Fruit fly (Drosophila melanogaster) Kc167 (cell line): ENCODE measurements around the gene CG12081.

Experiments
- Myc ChIP-seq: fragments of >200 bp; optimal IDR thresholded peaks from 2 replicates; lab custom pipeline; 2017; ENCODE audit warnings: missing external identifiers
- Sin3A ChIP-seq: fragments of >200 bp; optimal IDR thresholded peaks from 2 replicates; lab custom pipeline; 2018; ENCODE audit warnings: missing external identifiers
- h ChIP-seq: fragments of >200 bp; optimal IDR thresholded peaks from 3 replicates; lab custom pipeline; 2018; ENCODE audit warnings: missing external identifiers
- insv ChIP-seq: fragments of >200 bp; optimal IDR thresholded peaks from 3 replicates; lab custom pipeline; 2018; ENCODE audit warnings: missing external identifiers
- psq ChIP-seq: fragments of >200 bp; optimal IDR thresholded peaks from 2 replicates; lab custom pipeline; 2017; ENCODE audit warnings: missing external identifiers
- ttk ChIP-seq: sonication (Bioruptor generic); optimal IDR thresholded peaks from 2 replicates; lab custom pipeline; 2017; ENCODE audit warnings: missing external identifiers

CG12081 gene

DNA sequence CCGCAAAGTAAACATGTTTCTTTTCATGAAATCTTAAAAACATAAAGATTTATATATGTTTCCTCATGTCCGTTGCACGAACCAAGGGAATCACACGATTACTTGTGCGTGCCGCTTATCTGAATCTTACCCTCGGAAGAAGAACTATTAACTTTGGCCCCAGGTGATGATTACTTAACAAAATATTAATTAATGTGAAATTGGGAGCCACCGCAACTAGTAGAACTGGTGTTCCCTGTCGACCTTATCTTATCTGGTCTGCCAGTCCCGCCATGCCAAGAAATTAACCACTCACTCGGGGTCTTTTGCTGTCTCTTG lies 4.5 kb downstream of the CG12081 start:
- TF ChIP-seq h (lab: Kevin White, UChicago) (no peak), Sin3A (lab: Kevin White, UChicago) (no peak), insv (lab: Kevin White, UChicago) (no peak), ttk (lab: Kevin White, UChicago) (no peak), Myc (lab: Kevin White, UChicago) (no peak), psq (lab: Kevin White, UChicago) (no peak)

DNA sequence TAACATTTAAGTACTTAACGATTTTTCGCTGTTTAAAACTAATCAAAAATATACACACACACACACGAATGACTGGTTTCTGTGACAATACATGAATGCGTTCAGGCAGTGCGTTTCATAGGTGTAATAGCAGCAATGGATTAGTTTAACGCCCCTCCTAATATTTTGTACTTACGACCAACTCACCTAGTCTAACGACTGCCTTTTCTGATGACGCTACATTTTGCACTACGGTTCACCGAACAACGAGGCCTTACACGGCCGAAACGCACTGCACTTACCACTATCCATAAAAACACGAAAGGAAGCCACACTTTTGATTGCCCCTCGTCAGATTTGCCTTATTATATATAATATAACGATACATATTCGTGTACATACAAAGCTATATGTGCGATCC lies 12.6 kb downstream of the CG12081 start:
- TF ChIP-seq h (lab: Kevin White, UChicago) (no peak), ttk (lab: Kevin White, UChicago) (no peak), insv (lab: Kevin White, UChicago) (no peak), psq (lab: Kevin White, UChicago) (no peak), Sin3A (lab: Kevin White, UChicago) (no peak), Myc (lab: Kevin White, UChicago) (no peak)

DNA sequence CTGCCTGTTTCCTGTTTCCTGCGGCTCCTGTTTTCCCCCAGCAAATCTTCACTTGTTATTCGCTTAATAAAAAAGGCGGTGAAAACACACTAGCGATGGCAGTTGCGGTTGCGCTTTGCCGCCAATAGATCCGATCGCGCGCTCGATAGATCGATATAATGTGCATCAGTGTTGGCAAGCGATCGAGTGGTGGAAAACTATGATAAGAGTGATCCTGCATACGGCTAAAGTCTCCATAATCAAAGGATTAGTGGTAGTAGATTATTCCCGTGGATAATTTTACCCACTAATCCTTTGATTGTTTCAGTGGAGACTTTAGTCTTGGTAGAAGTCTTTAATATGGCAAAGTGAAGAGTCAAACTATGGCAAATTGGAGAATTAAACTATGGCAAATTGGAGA lies 17.6 kb downstream of the CG12081 start, which contains the start of gene Caf1-180:
Gene Caf1-180, minus strand, starts transcription at position 99 of the 400 bp plus-strand sequence.
- TF ChIP-seq ttk (lab: Kevin White, UChicago) (no peak), h (lab: Kevin White, UChicago) (no peak), Myc (lab: Kevin White, UChicago) (no peak), insv (lab: Kevin White, UChicago) (no peak), Sin3A (lab: Kevin White, UChicago) (no peak), psq (lab: Kevin White, UChicago) (no peak)

DNA sequence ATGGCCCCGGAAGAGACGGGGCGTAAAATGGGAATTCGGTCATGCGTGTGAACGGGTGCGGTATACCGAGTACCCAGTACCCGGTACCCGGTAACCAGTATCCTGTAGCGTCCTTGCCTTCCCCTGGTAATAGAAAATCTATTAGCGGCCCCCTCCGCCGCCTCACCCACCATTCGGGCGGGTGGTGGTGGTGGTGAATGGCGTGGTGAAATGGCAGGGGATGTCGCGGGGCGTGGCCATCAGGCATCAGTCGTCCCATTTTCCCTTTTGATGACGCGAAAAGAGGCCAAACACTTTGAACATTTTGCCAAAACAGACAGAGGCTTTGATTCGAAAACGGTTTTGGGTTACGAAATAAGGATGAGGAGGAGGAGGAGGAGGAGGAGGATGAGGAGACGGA lies 19.3 kb downstream of the CG12081 start:
- TF ChIP-seq ttk (lab: Kevin White, UChicago) (no peak), insv (lab: Kevin White, UChicago) (no peak), Sin3A (lab: Kevin White, UChicago) (no peak), Myc (lab: Kevin White, UChicago) (no peak), psq (lab: Kevin White, UChicago) (no peak), h (lab: Kevin White, UChicago) (no peak)

DNA sequence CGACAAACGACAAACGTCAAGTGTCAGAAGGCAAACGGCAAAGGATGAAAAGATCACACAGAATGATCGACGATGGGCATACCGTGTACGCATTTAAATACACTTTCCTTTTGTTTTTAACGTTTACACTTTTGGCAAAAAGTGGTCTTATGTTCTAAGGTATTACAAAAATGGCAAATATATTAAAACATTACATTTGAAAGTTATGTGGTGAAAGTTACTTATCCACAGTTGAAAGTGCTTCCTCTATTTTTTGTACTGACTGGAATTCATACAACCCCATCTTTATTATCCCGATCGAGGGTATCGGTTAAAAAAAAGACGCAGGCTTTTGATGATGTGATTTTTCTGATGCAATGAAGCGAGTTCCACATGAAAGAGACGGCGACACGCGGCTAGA lies 27.7 kb downstream of the CG12081 start:
- TF ChIP-seq psq (lab: Kevin White, UChicago) (no peak), Sin3A (lab: Kevin White, UChicago) (no peak), h (lab: Kevin White, UChicago) (no peak), Myc (lab: Kevin White, UChicago) (no peak), insv (lab: Kevin White, UChicago) (no peak), ttk (lab: Kevin White, UChicago) (no peak)

DNA sequence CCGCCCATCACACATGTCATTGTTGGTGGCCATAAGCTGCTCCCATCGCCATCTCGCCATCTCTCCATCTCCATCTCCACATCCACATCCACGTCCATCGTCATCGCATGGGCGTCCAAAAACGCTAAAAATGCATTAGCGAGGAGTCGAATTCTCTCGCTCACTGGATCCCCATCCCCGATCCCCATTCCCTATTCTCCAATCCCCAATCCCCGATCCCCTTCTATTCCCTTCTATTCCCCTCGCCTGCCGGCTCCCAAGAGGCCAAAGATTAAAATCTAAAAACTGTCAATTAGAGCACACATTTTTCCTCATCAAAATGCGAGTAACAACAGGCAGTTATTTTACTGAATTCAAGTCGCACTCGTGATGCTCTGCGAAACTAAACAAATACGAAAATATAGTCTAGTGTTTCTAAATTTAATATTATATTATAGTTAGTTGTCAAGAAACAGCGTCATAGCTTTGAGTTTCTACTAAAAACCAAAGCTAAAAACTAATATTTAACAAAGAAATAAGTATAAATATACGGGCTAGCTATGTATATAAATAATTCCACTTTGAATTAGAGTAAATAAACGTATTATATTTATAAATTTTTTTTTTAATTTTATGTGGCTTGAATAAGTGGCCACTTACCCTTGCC lies 28.3 kb downstream of the CG12081 start:
- TF ChIP-seq insv (lab: Kevin White, UChicago) (no peak), h (lab: Kevin White, UChicago) (no peak)

DNA sequence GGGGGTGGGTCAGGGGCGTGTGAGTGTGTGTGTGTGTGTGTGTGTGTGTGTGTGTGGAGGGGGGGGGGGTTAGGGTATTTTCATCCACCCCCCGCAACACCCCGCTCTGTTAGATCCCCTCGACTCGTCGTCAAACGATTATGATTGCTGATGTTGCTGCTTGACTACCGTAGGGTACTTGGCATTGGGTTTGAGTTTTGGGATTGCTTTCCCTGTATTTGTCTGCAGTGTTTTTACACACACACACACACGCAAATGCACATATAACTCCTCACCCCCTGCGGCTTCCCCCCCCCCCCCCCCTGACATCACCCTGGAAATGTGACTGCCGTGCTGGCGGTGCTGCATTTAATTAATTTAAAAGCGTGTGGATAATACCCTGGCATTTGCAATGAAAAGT lies 33.8 kb downstream of the CG12081 start:
- TF ChIP-seq Myc (lab: Kevin White, UChicago) (no peak), insv (lab: Kevin White, UChicago) (no peak), h (lab: Kevin White, UChicago) (no peak), Sin3A (lab: Kevin White, UChicago) (no peak), psq (lab: Kevin White, UChicago) (no peak), ttk (lab: Kevin White, UChicago) (no peak)

DNA sequence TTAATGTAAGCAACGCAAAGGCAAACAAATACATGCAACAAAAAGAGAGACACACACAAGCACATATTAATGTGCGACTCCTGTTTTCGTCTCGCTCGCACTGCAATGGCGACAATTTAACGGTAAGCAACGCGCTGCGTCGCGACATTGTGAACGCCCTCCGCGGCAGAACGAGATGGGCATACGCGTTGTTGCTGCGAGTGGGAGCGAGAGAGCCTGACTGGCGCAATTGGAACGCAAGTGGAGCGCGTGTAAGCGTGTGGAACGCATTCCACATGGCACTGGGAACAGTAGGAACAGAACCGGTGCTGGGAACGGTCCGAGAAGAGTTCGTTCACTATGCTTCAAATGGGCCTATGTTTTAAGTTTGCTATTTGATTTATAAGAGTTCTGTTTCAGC lies 36.3 kb downstream of the CG12081 start:
- TF ChIP-seq Sin3A (lab: Kevin White, UChicago) (no peak), psq (lab: Kevin White, UChicago) (no peak), h (lab: Kevin White, UChicago) (no peak), Myc (lab: Kevin White, UChicago) (no peak), insv (lab: Kevin White, UChicago) (no peak), ttk (lab: Kevin White, UChicago) (no peak)

DNA sequence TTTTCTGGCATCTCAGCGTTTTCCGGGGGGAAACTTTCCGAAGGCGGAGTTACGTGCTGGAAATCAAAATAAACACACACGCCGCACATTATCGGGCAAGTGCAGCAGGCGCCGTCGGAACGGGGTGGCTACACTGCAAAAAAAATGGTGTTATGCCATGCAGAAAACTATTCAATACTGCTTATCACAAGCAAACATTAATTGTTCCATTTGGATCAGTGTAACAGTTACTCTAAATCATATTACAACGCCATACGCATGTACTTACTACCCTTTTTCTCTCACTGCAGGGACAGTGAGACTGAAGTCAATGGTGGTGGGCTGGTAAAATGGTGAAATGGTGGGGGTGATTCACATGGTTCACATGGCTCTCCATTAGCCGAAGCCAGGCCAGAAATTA lies 38.6 kb downstream of the CG12081 start:
- TF ChIP-seq psq (lab: Kevin White, UChicago), result no peak
- TF ChIP-seq Myc (lab: Kevin White, UChicago), result no peak
- no peak for TF ChIP-seq insv (lab: Kevin White, UChicago)
- no peak for TF ChIP-seq ttk (lab: Kevin White, UChicago)
- no peak for TF ChIP-seq h (lab: Kevin White, UChicago)
- no peak for TF ChIP-seq Sin3A (lab: Kevin White, UChicago)

DNA sequence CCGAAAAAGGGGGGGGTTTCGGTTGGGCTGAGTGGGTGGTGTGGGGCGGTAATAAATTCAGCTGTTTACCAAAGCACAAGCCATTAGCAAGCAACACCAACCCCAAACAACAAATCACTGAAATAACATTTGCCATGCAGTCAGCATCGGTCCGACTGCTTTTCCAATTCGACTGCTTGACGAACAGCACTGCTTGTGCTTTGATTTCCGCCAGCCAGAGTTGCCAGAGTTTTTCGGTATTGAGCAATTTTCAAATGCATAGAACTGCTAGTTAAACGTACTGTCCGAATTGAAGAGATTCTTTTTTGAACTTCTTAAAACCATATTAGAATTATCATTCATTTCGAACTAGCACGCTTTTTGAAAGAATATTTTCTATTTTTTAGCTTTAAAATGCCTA lies 46.2 kb downstream of the CG12081 start:
- TF ChIP-seq psq (lab: Kevin White, UChicago) (no peak), h (lab: Kevin White, UChicago) (no peak), ttk (lab: Kevin White, UChicago) (no peak), Myc (lab: Kevin White, UChicago) (no peak), Sin3A (lab: Kevin White, UChicago) (no peak), insv (lab: Kevin White, UChicago) (no peak)

DNA sequence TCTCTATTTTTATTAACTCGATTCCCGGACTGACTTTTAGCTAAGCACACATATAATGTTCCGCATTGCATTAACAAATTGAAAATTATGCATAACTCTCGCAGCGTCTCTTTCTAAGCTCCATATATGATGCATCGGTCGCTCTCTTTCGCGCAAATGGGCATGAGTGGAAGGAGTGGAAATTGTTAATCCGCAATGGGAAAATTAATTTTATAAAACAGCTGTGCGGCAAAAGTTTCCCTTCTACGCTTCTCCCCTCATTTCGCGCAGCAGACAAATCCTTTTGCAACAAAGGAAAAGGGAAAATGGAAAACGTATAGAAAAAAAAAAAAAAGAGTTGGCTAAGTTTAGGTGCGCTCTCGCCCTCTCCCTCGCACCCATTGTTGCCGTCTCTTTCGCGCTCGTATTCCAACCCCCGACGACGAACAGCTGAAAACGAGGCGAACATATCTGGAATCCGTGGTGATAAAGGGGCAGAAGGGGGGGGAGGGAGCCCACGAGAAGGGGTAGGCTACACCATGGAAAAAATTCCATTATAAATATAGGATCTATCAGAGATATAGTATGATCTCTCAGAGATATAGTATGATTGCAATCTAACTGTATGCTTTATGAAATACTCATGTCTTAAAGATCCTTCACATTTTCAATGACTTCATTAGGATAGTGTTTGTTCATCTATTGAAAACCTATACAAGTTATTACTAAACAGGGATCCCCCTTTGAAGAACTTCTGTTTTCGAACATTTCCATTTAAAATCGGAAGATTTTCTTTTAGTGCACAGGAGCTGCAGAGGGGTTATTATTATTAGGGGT lies 47.7 kb downstream of the CG12081 start:
- TF ChIP-seq Sin3A (lab: Kevin White, UChicago), result no peak
- no peak for TF ChIP-seq Myc (lab: Kevin White, UChicago)
- no peak for TF ChIP-seq insv (lab: Kevin White, UChicago)
- no peak for TF ChIP-seq psq (lab: Kevin White, UChicago)
- TF ChIP-seq ttk (lab: Kevin White, UChicago), result no peak
- no peak for TF ChIP-seq h (lab: Kevin White, UChicago)
